Fruit fly (Drosophila melanogaster): ENCODE data around the gene CG1113.

Gene CG1113

DNA sequence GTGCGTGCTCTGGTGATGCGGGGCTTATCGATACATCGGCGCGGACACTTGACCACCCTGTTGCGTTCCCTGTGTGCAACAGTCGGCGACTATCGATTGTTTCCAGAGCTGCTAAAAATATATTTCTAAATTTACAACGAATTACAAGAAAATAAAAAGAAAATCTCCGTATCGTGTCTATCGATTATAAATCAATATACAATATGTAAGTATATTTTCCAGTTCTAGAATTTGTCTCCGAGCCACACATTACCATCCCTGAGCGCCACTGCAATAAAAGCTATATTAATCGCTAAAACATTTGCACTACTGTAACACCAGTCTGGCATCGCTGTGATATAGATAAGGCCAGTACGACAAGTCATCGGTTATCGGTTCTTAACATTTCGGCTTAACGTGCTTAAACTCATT, 20.8 kb upstream of the CG1113 start, which contains the start of the genes Kat60 and Mms19 (continued):
- no peak for TF ChIP-seq Vsx1 (GFP tag; optimal IDR thresholded peaks at IDR 0.05)
- peak; percentile 75 for TF ChIP-seq CoRest (tag; optimal IDR thresholded peaks at IDR 0.05)
- TF ChIP-seq Bgb (GFP tag; IDR thresholded peaks at IDR 0.05; ENCODE audit: partially characterized antibody), result peak; percentile 94
- peak; percentile 47 for TF ChIP-seq CG10209 (GFP tag; optimal IDR thresholded peaks at IDR 0.05)
- TF ChIP-seq pfk (GFP tag; optimal IDR thresholded peaks at IDR 0.05), result no peak
- TF ChIP-seq Drgx (GFP tag; IDR thresholded peaks at IDR 0.05), result no peak
- peak; percentile 64; the same call in 1 of the 2 replicates for TF ChIP-seq CG11085 (GFP tag; IDR thresholded peaks at IDR 0.05)
- TF ChIP-seq insv (GFP tag; optimal IDR thresholded peaks at IDR 0.05), result peak in 1 of 2 experiments; percentile 32
- peak; percentile 94 for TF ChIP-seq CG6791 (GFP tag; IDR thresholded peaks at IDR 0.05; ENCODE audit: partially characterized antibody)
- TF ChIP-seq CG8388 (GFP tag; optimal IDR thresholded peaks at IDR 0.05), result peak; percentile 47
- TF ChIP-seq E2f1 (GFP tag; IDR thresholded peaks at IDR 0.05), result peak; percentile 62; the same call in 1 of the 2 replicates
- TF ChIP-seq hkb (optimal IDR thresholded peaks at IDR 0.05), result peak; percentile 89
- TF ChIP-seq hkb (GFP tag; IDR thresholded peaks at IDR 0.05), result peak; percentile 55; the same call in 1 of the 2 replicates
- TF ChIP-seq cad (GFP tag; optimal IDR thresholded peaks at IDR 0.05), result no peak
- TF ChIP-seq Dfd (GFP tag; optimal IDR thresholded peaks at IDR 0.05), result no peak
- peak; percentile 43 for TF ChIP-seq Bdp1 (GFP tag; optimal IDR thresholded peaks at IDR 0.05)
- TF ChIP-seq CG13775 (GFP tag; optimal IDR thresholded peaks at IDR 0.05), result peak; percentile 80
- TF ChIP-seq Ets65A (GFP tag), result peak; percentile 98
- no peak for TF ChIP-seq run (tag; optimal IDR thresholded peaks at IDR 0.05)
- TF ChIP-seq TFAM (GFP tag; optimal IDR thresholded peaks at IDR 0.05), result no peak
- TF ChIP-seq Awh (GFP tag; IDR thresholded peaks at IDR 0.05), result no peak
- peak; percentile 46 for TF ChIP-seq Fer3 (tag; optimal IDR thresholded peaks at IDR 0.05)
- TF ChIP-seq Hmx (GFP tag; optimal IDR thresholded peaks at IDR 0.05), result no peak
- peak; percentile 58 for TF ChIP-seq bab2 (GFP tag; optimal IDR thresholded peaks at IDR 0.05)
- peak; percentile 45; the same call in 1 of the 2 replicates for TF ChIP-seq CG4730 (GFP tag; IDR thresholded peaks at IDR 0.05)
- no peak for TF ChIP-seq CG4424 (GFP tag; optimal IDR thresholded peaks at IDR 0.05)
- peak; percentile 75 for TF ChIP-seq Myb (GFP tag; optimal IDR thresholded peaks at IDR 0.05)
- no peak for TF ChIP-seq zf30C (GFP tag; optimal IDR thresholded peaks at IDR 0.05)

DNA sequence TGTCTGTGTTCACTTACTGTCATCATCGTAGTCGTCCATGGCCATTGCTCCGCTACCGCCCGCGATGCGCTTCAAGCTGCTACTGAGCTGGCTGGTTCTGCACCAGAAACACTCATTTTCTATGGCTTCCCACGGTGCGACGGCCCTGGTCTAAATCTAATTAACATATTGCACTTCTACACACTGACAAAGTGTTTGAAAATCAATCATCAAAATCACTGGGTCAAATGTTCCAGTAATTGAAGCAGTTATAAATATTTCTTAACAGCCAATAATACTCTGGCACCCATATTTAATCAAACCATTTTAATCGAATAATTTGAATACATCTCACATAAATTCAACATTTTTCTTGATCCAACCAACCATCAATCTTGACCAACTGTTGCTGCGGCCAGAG, 15.7 kb upstream of the CG1113 start, which contains the start of gene rtp:
Gene rtp (minus strand): TSS at position 101 of the 400 bp plus-strand sequence.
- TF ChIP-seq Hr78 (GFP tag; optimal IDR thresholded peaks at IDR 0.05) (no peak), eyg (GFP tag; optimal IDR thresholded peaks at IDR 0.05) (no peak), Nf-YB (GFP tag; optimal IDR thresholded peaks at IDR 0.05) (no peak), aop (GFP tag; IDR thresholded peaks at IDR 0.05) (no peak), CG3163 (GFP tag; optimal IDR thresholded peaks at IDR 0.05) (no peak), CG3838 (GFP tag; optimal IDR thresholded peaks at IDR 0.05) (no peak), gem (tag; optimal IDR thresholded peaks at IDR 0.05) (no peak), mld (GFP tag; IDR thresholded peaks at IDR 0.05; ENCODE audit: partially characterized antibody) (no peak), CG1647 (GFP tag; optimal IDR thresholded peaks at IDR 0.05) (no peak), nerfin-1 (tag; optimal IDR thresholded peaks at IDR 0.05) (no peak), sim (GFP tag; IDR thresholded peaks at IDR 0.05) (no peak), tio (GFP tag; optimal IDR thresholded peaks at IDR 0.05) (no peak), Neu2 (GFP tag; optimal IDR thresholded peaks at IDR 0.05; ENCODE audit: borderline replicate concordance) (no peak), kay (GFP tag; optimal IDR thresholded peaks at IDR 0.05) (no peak)

Measured in whole organism, embryonic.